Fruit fly (Drosophila melanogaster) whole organism: Measurements from ENCODE around the gene CG34242.

Experiments
- CG8478 ChIP-seq: fragments of >200 bp; optimal IDR thresholded peaks from 2 replicates; lab custom pipeline; 2018; ENCODE audit warnings: inconsistent platforms
- EcR ChIP-seq, 2 experiments: fragments of >200 bp; optimal IDR thresholded peaks; 2 replicates each; lab custom pipeline; 2017; ENCODE audit warnings: missing biosample characterization in 2 of 2, missing genetic modification characterization in 2 of 2, missing genetic modification reagents in 2 of 2
- pan ChIP-seq: fragments of >200 bp; optimal IDR thresholded peaks from 2 replicates; lab custom pipeline; 2017
- psq ChIP-seq: fragments of >200 bp; optimal IDR thresholded peaks from 2 replicates; lab custom pipeline; 2017
- usp ChIP-seq: fragments of >200 bp; optimal IDR thresholded peaks from 2 replicates; lab custom pipeline; 2017; ENCODE audit warnings: missing biosample characterization, missing genetic modification characterization, mixed read lengths

DNA sequence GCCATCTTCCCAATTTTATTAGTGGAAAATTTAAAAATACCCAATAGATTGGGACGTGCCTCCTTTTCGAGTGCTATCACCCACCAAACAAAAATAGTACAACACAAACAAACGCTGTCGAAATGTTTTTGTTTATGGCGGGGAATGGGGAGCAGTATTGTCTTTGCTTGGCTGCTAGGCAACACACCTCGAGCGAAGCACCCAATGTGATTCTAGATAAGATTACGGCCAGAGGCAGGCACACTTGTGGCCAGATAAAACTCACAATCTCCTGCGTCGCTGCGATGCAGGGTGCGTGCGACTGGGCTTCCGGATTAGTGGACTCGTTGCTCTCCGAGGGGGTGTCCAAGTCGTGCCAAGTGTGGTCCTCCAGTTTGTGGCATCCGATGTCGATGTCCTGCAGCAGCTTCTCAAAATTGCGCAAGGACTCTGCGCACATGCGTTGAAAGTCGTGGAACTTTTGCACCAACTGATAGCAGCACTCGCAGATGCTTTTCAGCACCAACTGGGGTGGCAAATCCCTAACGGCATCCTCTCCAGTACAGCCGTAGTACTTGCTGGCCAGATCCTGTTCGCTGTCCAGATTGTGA is 26.7 kb upstream of the CG34242 start:
- TF ChIP-seq pan (lab: Kevin White, UChicago), result no peak
- TF ChIP-seq psq (lab: Kevin White, UChicago), result no peak
- TF ChIP-seq EcR (GFP tag; optimal IDR thresholded peaks at IDR 0.05; lab: Kevin White, UChicago), result no peak
- no peak for TF ChIP-seq CG8478 (lab: Kevin White, UChicago)
- TF ChIP-seq usp (GFP tag; lab: Kevin White, UChicago), result no peak
